Worm (Caenorhabditis elegans): Measurements from ENCODE around the gene rgs-1.

DNA sequence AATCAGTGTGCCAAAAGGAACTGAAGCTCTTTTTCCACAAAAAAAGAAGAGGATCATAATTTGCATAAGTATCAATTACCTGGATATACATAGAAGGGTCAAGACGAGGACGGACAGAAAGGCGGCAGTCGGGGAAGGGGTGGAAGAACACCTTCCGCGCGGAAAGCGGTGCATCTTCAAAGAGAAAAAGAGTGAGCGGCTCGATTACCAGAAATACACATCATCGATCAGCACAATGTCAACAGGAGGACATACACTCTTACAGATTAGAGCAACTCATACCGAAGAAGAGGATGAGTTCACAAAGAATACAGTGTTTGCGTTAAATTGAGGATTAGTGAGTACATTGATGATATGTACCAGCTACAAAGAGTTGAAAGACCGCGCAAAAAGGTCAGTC, 47.0 kb downstream of the rgs-1 start:
- no peak for TF ChIP-seq sma-9 (GFP tag; optimal IDR thresholded peaks at IDR 0.05)
- no peak for TF ChIP-seq sma-9 (tag; optimal IDR thresholded peaks at IDR 0.05)
- no peak for TF ChIP-seq skn-1 (tag; optimal IDR thresholded peaks at IDR 0.05)
- no peak for TF ChIP-seq unc-55 (GFP tag; optimal IDR thresholded peaks at IDR 0.05)
- no peak for TF ChIP-seq unc-62 (GFP tag; optimal IDR thresholded peaks at IDR 0.05)
- no peak for TF ChIP-seq nhr-12 (tag; optimal IDR thresholded peaks at IDR 0.05)

All from whole organism, L2 larva.